Worm (Caenorhabditis elegans) whole organism, L4 larva: ENCODE measurements around the gene Y39A1A.20.

ENCODE experiments used
- F44E2.7 ChIP-seq: fragments of 200-800 bp; sonication (Bioruptor generic); IDR thresholded peaks from 2 replicates; pipeline ENCODE4 v2.1.2; 2022; ENCODE audit warnings: missing genetic modification characterization, missing compliant biosample characterization
- nhr-42 ChIP-seq: fragments of 200-800 bp; sonication (Bioruptor generic); IDR thresholded peaks from 2 replicates; pipeline ENCODE4 v1.3.6; 2022; ENCODE audit warnings: missing genetic modification characterization, missing compliant biosample characterization
- pqm-1 ChIP-seq: sonication (generic microtip); optimal IDR thresholded peaks from 2 replicates; lab custom pipeline; 2017; ENCODE audit warnings: missing biosample characterization, missing genetic modification characterization

DNA sequence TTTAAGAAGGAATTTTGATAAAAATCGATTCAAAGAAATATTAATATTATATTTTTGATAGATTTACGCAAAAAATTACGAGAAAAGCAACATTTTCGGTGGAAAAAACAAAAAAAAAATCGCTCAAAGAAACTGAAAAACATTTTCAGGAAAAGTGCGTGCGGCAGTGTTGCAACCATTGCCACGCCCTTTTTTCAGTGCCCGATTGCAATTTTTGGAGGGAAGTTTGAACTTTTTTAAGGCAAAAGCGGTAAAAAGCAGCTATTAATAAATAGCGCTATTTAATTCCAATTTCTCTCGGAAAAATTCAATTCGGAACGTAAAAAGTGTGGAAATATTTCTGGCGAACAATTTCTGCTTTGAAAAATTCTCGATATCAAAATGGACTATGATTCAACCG is 20.7 kb upstream of the Y39A1A.20 start:
- TF ChIP-seq F44E2.7 (GFP tag; lab: Robert Waterston, UW) (no peak), pqm-1 (no peak), nhr-42 (GFP tag; lab: Robert Waterston, UW) (no peak)
